Worm (Caenorhabditis elegans): ENCODE data around the gene pxn-2.

DNA sequence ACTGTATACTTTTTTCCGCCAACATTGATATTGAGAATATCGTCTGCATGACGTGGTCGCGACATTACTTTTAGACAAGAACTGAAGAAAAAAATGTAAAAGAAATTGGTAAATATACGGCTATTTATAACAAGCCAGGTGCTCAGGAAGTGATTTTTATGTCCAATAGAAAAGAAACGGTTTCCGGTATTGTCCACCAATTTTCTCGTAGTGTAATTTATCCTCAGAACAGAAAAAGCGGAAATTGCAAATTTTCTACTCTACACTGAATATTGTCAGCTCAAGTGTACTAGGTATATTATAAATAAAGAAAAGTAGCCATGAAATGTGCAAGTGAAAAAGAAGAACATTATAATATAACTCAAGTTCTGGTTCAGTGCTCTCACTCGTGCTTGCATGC, 20.1 kb upstream of the pxn-2 start, which contains the start of gene F59F3.6:
- no peak for TF ChIP-seq W03F9.2 (tag; optimal IDR thresholded peaks at IDR 0.05)
- no peak for TF ChIP-seq him-1 (tag; optimal IDR thresholded peaks at IDR 0.05)
- no peak for TF ChIP-seq dao-5 (tag; optimal IDR thresholded peaks at IDR 0.05)

All from whole organism, L4/young adult.